Worm (Caenorhabditis elegans) whole organism, L1 larva: Measurements from ENCODE around the gene Y38F2AL.12.

Source experiments
- C04F5.9 ChIP-seq: sonication (generic microtip); optimal IDR thresholded peaks from 2 replicates; lab custom pipeline; 2016; ENCODE audit warnings: missing genetic modification characterization, missing compliant biosample characterization
- C16A3.4 ChIP-seq: fragments of 150-350 bp; optimal IDR thresholded peaks from 2 replicates; lab custom pipeline; 2014; ENCODE audit warnings: missing biosample characterization, missing genetic modification characterization
- C34B4.2 ChIP-seq: sonication (generic microtip); optimal IDR thresholded peaks from 2 replicates; lab custom pipeline; 2017; ENCODE audit warnings: mild to moderate bottlenecking, missing genetic modification characterization, missing compliant biosample characterization
- aha-1 ChIP-seq: fragments of 150-350 bp; optimal IDR thresholded peaks from 2 replicates; lab custom pipeline; 2014; ENCODE audit warnings: missing biosample characterization, missing genetic modification characterization
- aly-2 ChIP-seq: fragments of 150-350 bp; optimal IDR thresholded peaks from 2 replicates; lab custom pipeline; 2014; ENCODE audit warnings: missing biosample characterization, missing genetic modification characterization
- ama-1 ChIP-seq: fragments of 150-350 bp; optimal IDR thresholded peaks from 2 replicates; lab custom pipeline; 2014
- blmp-1 ChIP-seq: fragments of 150-350 bp; optimal IDR thresholded peaks from 2 replicates; lab custom pipeline; 2014; ENCODE audit warnings: missing biosample characterization, missing genetic modification characterization
- ceh-8 ChIP-seq: fragments of 200-800 bp; sonication (Bioruptor generic); optimal IDR thresholded peaks from 2 replicates; lab custom pipeline; 2018; ENCODE audit warnings: mild to moderate bottlenecking, missing genetic modification characterization, moderate library complexity, missing compliant biosample characterization
- dsc-1 ChIP-seq: sonication (generic microtip); optimal IDR thresholded peaks from 2 replicates; lab custom pipeline; 2016; ENCODE audit warnings: mild to moderate bottlenecking, missing genetic modification characterization, missing compliant biosample characterization
- egl-13 ChIP-seq: sonication (generic microtip); optimal IDR thresholded peaks from 2 replicates; lab custom pipeline; 2016; ENCODE audit warnings: missing genotype, missing genetic modification reagents, missing genetic modification characterization, missing compliant biosample characterization
- egl-27 ChIP-seq, 2 experiments: fragments of 150-350 bp in 1 of 2; sonication (generic microtip); optimal IDR thresholded peaks; 3 replicates each; lab custom pipeline; 2017 to 2018; ENCODE audit warnings: missing biosample characterization in 2 of 2, missing genetic modification characterization in 2 of 2, missing genetic modification reagents in 2 of 2
- elt-3 ChIP-seq, 6 experiments: fragments of 150-350 bp in 1 of 6; sonication (generic microtip); optimal IDR thresholded peaks; 2 replicates each; lab custom pipeline; 2017 to 2018; ENCODE audit warnings: missing biosample characterization in 6 of 6, missing genetic modification characterization in 6 of 6, inconsistent platforms in 1 of 6
- fkh-10 ChIP-seq: sonication (generic microtip); optimal IDR thresholded peaks from 2 replicates; lab custom pipeline; 2017; ENCODE audit warnings: missing biosample characterization, missing genetic modification reagents, missing genetic modification characterization
- fkh-4 ChIP-seq: sonication (generic microtip); optimal IDR thresholded peaks from 2 replicates; lab custom pipeline; 2016; ENCODE audit warnings: missing compliant biosample characterization, missing genetic modification characterization, borderline replicate concordance
- fkh-8 ChIP-seq: sonication (generic microtip); optimal IDR thresholded peaks from 2 replicates; lab custom pipeline; 2016; ENCODE audit warnings: mild to moderate bottlenecking, missing genetic modification characterization, missing compliant biosample characterization
- hlh-17 ChIP-seq: fragments of 200-800 bp; sonication (Bioruptor generic); optimal IDR thresholded peaks from 2 replicates; lab custom pipeline; 2018; ENCODE audit warnings: missing genetic modification characterization, mild to moderate bottlenecking, missing compliant biosample characterization, moderate library complexity, borderline replicate concordance
- isw-1 ChIP-seq: fragments of 200-800 bp; sonication (Bioruptor generic); IDR thresholded peaks from 2 replicates; pipeline ENCODE4 v1.3.6; 2022; ENCODE audit warnings: missing genetic modification characterization, missing compliant biosample characterization
- jun-1 ChIP-seq: fragments of 150-350 bp; optimal IDR thresholded peaks from 2 replicates; lab custom pipeline; 2014; ENCODE audit warnings: missing biosample characterization, missing genetic modification reagents, missing genetic modification characterization
- lin-14 ChIP-seq: fragments of 200-800 bp; sonication (Bioruptor generic); optimal IDR thresholded peaks from 2 replicates; lab custom pipeline; 2018; ENCODE audit warnings: mild to moderate bottlenecking, missing genetic modification characterization, moderate library complexity, missing compliant biosample characterization
- lin-15B ChIP-seq: fragments of 150-350 bp; sonication (generic microtip); optimal IDR thresholded peaks from 3 replicates; lab custom pipeline; 2014; ENCODE audit warnings: missing biosample characterization, missing genetic modification characterization
- lir-3 ChIP-seq: sonication (generic microtip); optimal IDR thresholded peaks from 2 replicates; lab custom pipeline; 2016; ENCODE audit warnings: mild to moderate bottlenecking, missing genetic modification characterization, moderate library complexity, missing compliant biosample characterization; ENCODE audit not compliant: poor library complexity
- lsy-2 ChIP-seq, 2 experiments: fragments of 150-350 bp; optimal IDR thresholded peaks; 2 replicates each; lab custom pipeline; 2014; ENCODE audit warnings: missing biosample characterization in 2 of 2, missing genetic modification characterization in 2 of 2
- mab-9 ChIP-seq: fragments of 200-800 bp; sonication (Bioruptor generic); IDR thresholded peaks from 2 replicates; pipeline ENCODE4 v1.3.6; 2022; ENCODE audit warnings: missing genetic modification reagents, missing genetic modification characterization, missing compliant biosample characterization
- mep-1 ChIP-seq: fragments of 150-350 bp; optimal IDR thresholded peaks from 2 replicates; lab custom pipeline; 2014; ENCODE audit warnings: missing biosample characterization, missing genetic modification characterization
- nhr-11 ChIP-seq: fragments of 150-350 bp; optimal IDR thresholded peaks from 2 replicates; lab custom pipeline; 2014; ENCODE audit warnings: missing biosample characterization, missing genetic modification characterization
- nhr-12 ChIP-seq: sonication (generic microtip); optimal IDR thresholded peaks from 2 replicates; lab custom pipeline; 2017; ENCODE audit warnings: missing biosample characterization, missing genetic modification characterization
- nhr-19 ChIP-seq: fragments of 200-800 bp; sonication (Bioruptor generic); conservative IDR thresholded peaks from 2 replicates; pipeline ENCODE4 v1.3.6; 2022; ENCODE audit warnings: missing genetic modification characterization, missing compliant biosample characterization
- nhr-237 ChIP-seq: fragments of 150-350 bp; optimal IDR thresholded peaks from 2 replicates; lab custom pipeline; 2014; ENCODE audit warnings: missing biosample characterization, missing genetic modification characterization
- nhr-28 ChIP-seq: fragments of 150-350 bp; optimal IDR thresholded peaks from 2 replicates; lab custom pipeline; 2014; ENCODE audit warnings: missing biosample characterization, missing genetic modification characterization
- nhr-71 ChIP-seq: sonication (generic microtip); optimal IDR thresholded peaks from 2 replicates; lab custom pipeline; 2016; ENCODE audit warnings: mild to moderate bottlenecking, missing genetic modification characterization, moderate library complexity, missing compliant biosample characterization
- nhr-84 ChIP-seq: sonication (generic microtip); optimal IDR thresholded peaks from 2 replicates; lab custom pipeline; 2017; ENCODE audit warnings: missing biosample characterization, missing genetic modification characterization
- nhr-85 ChIP-seq: sonication (generic microtip); peaks from one replicate; lab custom pipeline; 2016; ENCODE audit warnings: missing genetic modification characterization, inconsistent platforms, missing compliant biosample characterization
- pax-3 ChIP-seq: fragments of 200-800 bp; sonication (Bioruptor generic); optimal IDR thresholded peaks from 2 replicates; lab custom pipeline; 2018; ENCODE audit warnings: mild to moderate bottlenecking, missing genetic modification characterization, moderate library complexity, missing compliant biosample characterization
- snu-23 ChIP-seq: sonication (generic microtip); optimal IDR thresholded peaks from 2 replicates; lab custom pipeline; 2016; ENCODE audit warnings: missing genetic modification characterization, missing compliant biosample characterization
- sox-4 ChIP-seq: sonication (generic microtip); optimal IDR thresholded peaks from 2 replicates; lab custom pipeline; 2016; ENCODE audit warnings: missing genetic modification characterization, missing compliant biosample characterization
- sptf-1 ChIP-seq: fragments of 150-350 bp; optimal IDR thresholded peaks from 2 replicates; lab custom pipeline; 2014; ENCODE audit warnings: missing biosample characterization, missing genetic modification characterization
- tbx-2 ChIP-seq: sonication (generic microtip); optimal IDR thresholded peaks from 2 replicates; lab custom pipeline; 2016; ENCODE audit warnings: missing genetic modification characterization, missing compliant biosample characterization
- tlp-1 ChIP-seq: fragments of 150-350 bp; optimal IDR thresholded peaks from 2 replicates; lab custom pipeline; 2014; ENCODE audit warnings: missing biosample characterization, missing genetic modification characterization
- unc-130 ChIP-seq: fragments of 150-350 bp; optimal IDR thresholded peaks from 2 replicates; lab custom pipeline; 2017; ENCODE audit warnings: missing biosample characterization, missing genetic modification characterization, inconsistent platforms
- unc-62 ChIP-seq: fragments of 150-350 bp; optimal IDR thresholded peaks from 2 replicates; lab custom pipeline; 2014; ENCODE audit warnings: missing biosample characterization, missing genetic modification reagents, missing genetic modification characterization
- unc-98 ChIP-seq: fragments of 200-800 bp; sonication (Bioruptor generic); IDR thresholded peaks from 2 replicates; pipeline ENCODE4 v1.3.6; 2022; ENCODE audit warnings: missing genetic modification characterization, missing compliant biosample characterization
- xbp-1 ChIP-seq: sonication (generic microtip); optimal IDR thresholded peaks from 2 replicates; lab custom pipeline; 2016; ENCODE audit warnings: missing genetic modification characterization, missing compliant biosample characterization
- ztf-11 ChIP-seq, 2 experiments: sonication (generic microtip); optimal IDR thresholded peaks; 2 replicates each; lab custom pipeline; 2016 to 2017; ENCODE audit warnings: missing genetic modification characterization in 2 of 2, missing biosample characterization in 1 of 2, missing compliant biosample characterization in 1 of 2
- ztf-4 ChIP-seq: fragments of 150-350 bp; optimal IDR thresholded peaks from 2 replicates; lab custom pipeline; 2014; ENCODE audit warnings: missing biosample characterization, missing genetic modification characterization

Gene Y38F2AL.12

ce11 chrIV:2320009-2320408 is 3.6 kb downstream of the Y38F2AL.12 start:
- TF ChIP-seq lir-3 (tag; lab: Kevin White, UChicago) = no peak
- TF ChIP-seq pax-3 (tag; lab: Kevin White, UChicago) = no peak
- TF ChIP-seq nhr-71 (tag; lab: Kevin White, UChicago) = no peak
- no peak for TF ChIP-seq C34B4.2 (tag; lab: Kevin White, UChicago)
- no peak for TF ChIP-seq fkh-10 (GFP tag; lab: Kevin White, UChicago)
- TF ChIP-seq ceh-8 (GFP tag; lab: Kevin White, UChicago) = no peak
- no peak for TF ChIP-seq xbp-1 (tag; lab: Kevin White, UChicago)
- no peak for TF ChIP-seq nhr-84 (tag; lab: Kevin White, UChicago)
- no peak for TF ChIP-seq aly-2
- no peak for TF ChIP-seq fkh-8 (tag; lab: Kevin White, UChicago)
- TF ChIP-seq aha-1 = no peak
- TF ChIP-seq lin-15B (tag; lab: Kevin White, UChicago) = no peak
- TF ChIP-seq egl-13 (tag; lab: Kevin White, UChicago) = no peak
- no peak for TF ChIP-seq egl-27 (tag; optimal IDR thresholded peaks at IDR 0.05; lab: Kevin White, UChicago)
- TF ChIP-seq nhr-237 (tag; lab: Kevin White, UChicago) = no peak
- TF ChIP-seq sox-4 (tag; lab: Kevin White, UChicago) = no peak
- TF ChIP-seq ztf-4 (tag; lab: Kevin White, UChicago) = no peak
- TF ChIP-seq hlh-17 (GFP tag; lab: Kevin White, UChicago) = no peak
- no peak for TF ChIP-seq unc-130
- no peak for TF ChIP-seq unc-98 (GFP tag; lab: Robert Waterston, UW)

- TF ChIP-seq blmp-1 (peak; percentile 62), elt-3 (tag; optimal IDR thresholded peaks at IDR 0.05; lab: Kevin White, UChicago) (peak in 2 of 6 experiments; percentile 1 to 38), fkh-8 (tag; lab: Kevin White, UChicago) (no peak), tlp-1 (tag; lab: Kevin White, UChicago) (no peak), hlh-17 (GFP tag; lab: Kevin White, UChicago) (no peak), nhr-19 (GFP tag; lab: Robert Waterston, UW) (no peak), lin-14 (GFP tag; lab: Kevin White, UChicago) (peak; percentile 28), snu-23 (GFP tag; lab: Kevin White, UChicago) (peak; percentile 24), ama-1 (lab: Kevin White, UChicago) (no peak), mep-1 (tag; lab: Kevin White, UChicago) (peak; percentile 10), lir-3 (tag; lab: Kevin White, UChicago) (no peak), nhr-11 (no peak), mab-9 (GFP tag; lab: Robert Waterston, UW) (no peak), nhr-28 (tag; lab: Kevin White, UChicago) (no peak), dsc-1 (tag; lab: Kevin White, UChicago) (no peak), ztf-11 (tag; optimal IDR thresholded peaks at IDR 0.05; lab: Kevin White, UChicago) (no peak), isw-1 (no peak)
- TF ChIP-seq, all 84 proteins: peak for 5
These were observed 5.2 kb downstream of the Y38F2AL.12 start for ce11 chrIV:2321546-2321945.

ce11 chrIV:2322998-2323397 is 6.6 kb downstream of the Y38F2AL.12 start, which contains the start of gene nsy-4:
nsy-4 (plus strand) TSS chrIV:2323271.
- TF ChIP-seq fkh-4 (tag; lab: Kevin White, UChicago) (no peak), jun-1 (no peak), nhr-12 (tag; lab: Kevin White, UChicago) (no peak), C04F5.9 (no peak), lin-14 (GFP tag; lab: Kevin White, UChicago) (peak; percentile 40), lsy-2 (tag; optimal IDR thresholded peaks at IDR 0.05; lab: Kevin White, UChicago) (no peak), blmp-1 (peak; percentile 90), elt-3 (tag; optimal IDR thresholded peaks at IDR 0.05; lab: Kevin White, UChicago) (no peak), nhr-71 (tag; lab: Kevin White, UChicago) (no peak), aly-2 (no peak), egl-13 (tag; lab: Kevin White, UChicago) (no peak), sptf-1 (tag; lab: Kevin White, UChicago) (no peak), tbx-2 (tag; lab: Kevin White, UChicago) (no peak), unc-62 (GFP tag; lab: Kevin White, UChicago) (no peak), mab-9 (GFP tag; lab: Robert Waterston, UW) (no peak), mep-1 (tag; lab: Kevin White, UChicago) (no peak), nhr-85 (tag; lab: Kevin White, UChicago) (peak; percentile 74), egl-27 (tag; optimal IDR thresholded peaks at IDR 0.05; lab: Kevin White, UChicago) (no peak), C16A3.4 (tag; lab: Kevin White, UChicago) (no peak), ceh-8 (GFP tag; lab: Kevin White, UChicago) (no peak)
- TF ChIP-seq, all 84 proteins: peak for 3
